Worm (Caenorhabditis elegans): ENCODE measurements around the gene his-8.

The his-8 gene

ce11 chrV:8499407-8499806 is 33.5 kb downstream of the his-8 start (continued):
- TF ChIP-seq nhr-120 (GFP tag; IDR thresholded peaks at IDR 0.05) = no peak
- peak; percentile 51; the same call in 1 of the 2 replicates for TF ChIP-seq madf-6 (GFP tag; IDR thresholded peaks at IDR 0.05)
- TF ChIP-seq let-607 (tag; optimal IDR thresholded peaks at IDR 0.05) = peak in 1 of 2 experiments; percentile 9
- no peak for TF ChIP-seq hlh-26 (GFP tag; conservative IDR thresholded peaks at IDR 0.05)
- TF ChIP-seq tbx-9 (tag; optimal IDR thresholded peaks at IDR 0.05; ENCODE audit: borderline replicate concordance) = no peak
- TF ChIP-seq B0261.1 (tag; optimal IDR thresholded peaks at IDR 0.05) = peak; percentile 67
- TF ChIP-seq F55B11.4 (tag; optimal IDR thresholded peaks at IDR 0.05; ENCODE audit: borderline replicate concordance, insufficient read depth) = no peak
- TF ChIP-seq nhr-90 (tag; optimal IDR thresholded peaks at IDR 0.05) = peak; percentile 71
- TF ChIP-seq unc-130 (GFP tag; optimal IDR thresholded peaks at IDR 0.05) = peak; percentile 1
- TF ChIP-seq ztf-25 (GFP tag; IDR thresholded peaks at IDR 0.05) = 0 out of 2 replicates have a peak, but pooled peaks have one; percentile 59
- TF ChIP-seq egl-44 (GFP tag; IDR thresholded peaks at IDR 0.05) = peak; percentile 76; the same call in 1 of the 2 replicates
- peak; percentile 55 for TF ChIP-seq sptf-2 (GFP tag; optimal IDR thresholded peaks at IDR 0.05)
- no peak for TF ChIP-seq xnd-1 (tag; optimal IDR thresholded peaks at IDR 0.05)
- TF ChIP-seq ceh-100 (GFP tag; IDR thresholded peaks at IDR 0.05) = no peak
- peak; percentile 77 for TF ChIP-seq die-1 (tag; optimal IDR thresholded peaks at IDR 0.05)
- peak; percentile 77 for TF ChIP-seq snpc-4 (GFP tag; optimal IDR thresholded peaks at IDR 0.05)
- TF ChIP-seq snpc-4 (tag; optimal IDR thresholded peaks at IDR 0.05) = peak in 3 of 4 experiments; percentile 72 to 92 (median 85)
- peak; percentile 21 for TF ChIP-seq athp-1 (tag; optimal IDR thresholded peaks at IDR 0.05)
- TF ChIP-seq attf-6 (GFP tag; IDR thresholded peaks at IDR 0.05) = no peak
- no peak for TF ChIP-seq F57A8.1 (GFP tag; optimal IDR thresholded peaks at IDR 0.05)
- peak; percentile 19 for TF ChIP-seq mes-4 (tag; optimal IDR thresholded peaks at IDR 0.05)
- peak; percentile 56 for TF ChIP-seq mxl-1 (tag; optimal IDR thresholded peaks at IDR 0.05)
- peak; percentile 19 for TF ChIP-seq snpc-1.3 (tag; optimal IDR thresholded peaks at IDR 0.05; ENCODE audit: insufficient read depth)
- no peak for TF ChIP-seq dpff-1 (tag; optimal IDR thresholded peaks at IDR 0.05)
- no peak for TF ChIP-seq egl-18 (GFP tag; IDR thresholded peaks at IDR 0.05)
- peak; percentile 36; the same call in 1 of the 2 replicates for TF ChIP-seq rcor-1 (GFP tag; IDR thresholded peaks at IDR 0.05)
- TF ChIP-seq rpc-1 (optimal IDR thresholded peaks at IDR 0.05) = peak; percentile 55
- TF ChIP-seq rpc-1 (tag; optimal IDR thresholded peaks at IDR 0.05) = peak; percentile 83
- no peak for TF ChIP-seq gei-17 (GFP tag; optimal IDR thresholded peaks at IDR 0.05)
- no peak for TF ChIP-seq B0019.2 (GFP tag; conservative IDR thresholded peaks at IDR 0.05)
- TF ChIP-seq ceh-58 (GFP tag; IDR thresholded peaks at IDR 0.05) = no peak
- TF ChIP-seq rec-8 (tag; optimal IDR thresholded peaks at IDR 0.05) = peak in 1 of 2 experiments; percentile 15
- TF ChIP-seq snpc-3.4 (tag; optimal IDR thresholded peaks at IDR 0.05) = peak; percentile 24
- TF ChIP-seq ceh-40 (GFP tag; IDR thresholded peaks at IDR 0.05) = no peak
- TF ChIP-seq madf-8 (GFP tag; conservative IDR thresholded peaks at IDR 0.05) = no peak
- no peak for TF ChIP-seq egrh-3 (GFP tag; IDR thresholded peaks at IDR 0.05)
- peak; percentile 97 for TF ChIP-seq lin-26 (GFP tag; IDR thresholded peaks at IDR 0.05)
- peak; percentile 8 for TF ChIP-seq ztf-22 (GFP tag; optimal IDR thresholded peaks at IDR 0.05)
- TF ChIP-seq ets-4 (GFP tag; optimal IDR thresholded peaks at IDR 0.05) = no peak
- no peak for TF ChIP-seq attf-3 (GFP tag; conservative IDR thresholded peaks at IDR 0.05)

- TF ChIP-seq hrde-1 (tag; optimal IDR thresholded peaks at IDR 0.05; ENCODE audit: borderline replicate concordance) = peak; percentile 6
- no peak for TF ChIP-seq mel-28 (tag; optimal IDR thresholded peaks at IDR 0.05; ENCODE audit: borderline replicate concordance)
- peak; percentile 11 for TF ChIP-seq somi-1 (GFP tag; optimal IDR thresholded peaks at IDR 0.05)
- TF ChIP-seq him-1 (tag; optimal IDR thresholded peaks at IDR 0.05) = peak; percentile 89
- peak; percentile 63; the same call in 1 of the 2 replicates for TF ChIP-seq ceh-40 (GFP tag; IDR thresholded peaks at IDR 0.05)
- TF ChIP-seq B0336.3 (GFP tag; IDR thresholded peaks at IDR 0.05) = peak; percentile 50; the same call in 1 of the 2 replicates
- TF ChIP-seq rec-8 (tag; optimal IDR thresholded peaks at IDR 0.05) = peak in 1 of 2 experiments; percentile 68
- no peak for TF ChIP-seq nhr-80 (tag; optimal IDR thresholded peaks at IDR 0.05)
- no peak for TF ChIP-seq chd-7 (tag; optimal IDR thresholded peaks at IDR 0.05)
- TF ChIP-seq egl-44 (GFP tag; IDR thresholded peaks at IDR 0.05) = 0 out of 2 replicates have a peak, but pooled peaks have one; percentile 26
- no peak for TF ChIP-seq F10E7.11 (tag; optimal IDR thresholded peaks at IDR 0.05)
- no peak for TF ChIP-seq ceh-100 (GFP tag; IDR thresholded peaks at IDR 0.05)
- TF ChIP-seq xnd-1 (tag; optimal IDR thresholded peaks at IDR 0.05) = no peak
- TF ChIP-seq madf-3 (GFP tag; IDR thresholded peaks at IDR 0.05) = no peak
Observed at ce11 chrV:8495965-8496364, 36.9 kb downstream of the his-8 start.

All from whole organism, young adult.